Worm (Caenorhabditis elegans): ENCODE measurements around the gene clec-171.

DNA sequence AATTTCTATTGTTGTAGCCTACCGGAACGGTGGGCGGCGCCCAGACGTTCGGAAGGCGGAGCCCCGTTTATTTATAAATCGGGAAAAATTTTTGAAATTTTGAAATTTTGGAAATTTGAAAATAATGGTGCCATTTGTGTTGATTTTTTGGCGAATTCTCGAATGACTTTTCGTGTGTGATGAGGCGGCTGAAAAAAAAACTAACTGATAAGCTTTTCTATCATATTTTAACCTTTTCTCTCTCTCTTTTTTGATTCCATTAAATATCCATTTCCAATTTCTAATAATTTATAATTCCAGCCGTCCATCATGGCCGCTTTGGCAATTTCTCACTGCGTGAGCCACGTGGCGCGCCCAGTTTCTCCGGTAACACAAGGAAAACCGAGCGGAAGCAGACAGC lies 29.6 kb upstream of the clec-171 start, which contains the start of gene nadk-1:
- TF ChIP-seq unc-130 (GFP tag; optimal IDR thresholded peaks at IDR 0.05): no peak
- TF ChIP-seq lin-26 (GFP tag; IDR thresholded peaks at IDR 0.05): no peak
- no peak for TF ChIP-seq tbx-9 (tag; optimal IDR thresholded peaks at IDR 0.05; ENCODE audit: borderline replicate concordance)
- no peak for TF ChIP-seq snpc-1.3 (tag; optimal IDR thresholded peaks at IDR 0.05; ENCODE audit: insufficient read depth)
- no peak for TF ChIP-seq snpc-4 (GFP tag; optimal IDR thresholded peaks at IDR 0.05)
- no peak for TF ChIP-seq snpc-4 (tag; optimal IDR thresholded peaks at IDR 0.05)
- no peak for TF ChIP-seq aptf-2 (GFP tag; conservative IDR thresholded peaks at IDR 0.05)
- TF ChIP-seq ama-1 (optimal IDR thresholded peaks at IDR 0.05): no peak
- TF ChIP-seq ama-1 (GFP tag; optimal IDR thresholded peaks at IDR 0.05): no peak
